Fruit fly (Drosophila melanogaster) whole organism, prepupa: ENCODE data around the gene Usp10.

Experiments
- Blimp-1 ChIP-seq: fragments of 200-800 bp; sonication (Bioruptor generic); optimal IDR thresholded peaks from 3 replicates; lab custom pipeline; 2017; ENCODE audit warnings: missing biosample characterization, missing genetic modification characterization, mild to moderate bottlenecking, moderate library complexity, missing genetic modification reagents
- CG10631 ChIP-seq: fragments of 200-800 bp; sonication (Bioruptor generic); optimal IDR thresholded peaks from 2 replicates; lab custom pipeline; 2016; ENCODE audit warnings: missing biosample characterization, missing genetic modification characterization
- CG10669 ChIP-seq: fragments of 200-800 bp; sonication (Bioruptor generic); optimal IDR thresholded peaks from 3 replicates; lab custom pipeline; 2018; ENCODE audit warnings: missing biosample characterization, mild to moderate bottlenecking, missing genetic modification characterization, moderate library complexity
- CG11294 ChIP-seq: fragments of 200-800 bp; sonication (Bioruptor generic); IDR thresholded peaks from 2 replicates; pipeline ENCODE4 v1.3.6; 2022; ENCODE audit warnings: missing biosample characterization, missing genetic modification characterization
- CG15336 ChIP-seq: fragments of 200-800 bp; sonication (Bioruptor generic); IDR thresholded peaks from 2 replicates; pipeline ENCODE4 v1.3.6; 2022; ENCODE audit warnings: missing biosample characterization, missing genetic modification characterization
- CG1621 ChIP-seq: fragments of 200-800 bp; sonication (Bioruptor generic); optimal IDR thresholded peaks from 3 replicates; lab custom pipeline; 2018; ENCODE audit warnings: missing biosample characterization, mild to moderate bottlenecking, missing genetic modification characterization
- CG16779 ChIP-seq: fragments of 200-800 bp; sonication (Bioruptor generic); optimal IDR thresholded peaks from 3 replicates; lab custom pipeline; 2017; ENCODE audit warnings: missing biosample characterization, mild to moderate bottlenecking, missing genetic modification characterization
- CG3032 ChIP-seq: fragments of 200-800 bp; optimal IDR thresholded peaks from 2 replicates; lab custom pipeline; 2019; ENCODE audit warnings: missing biosample characterization, mild to moderate bottlenecking, missing genetic modification characterization, moderate library complexity
- CG31627 ChIP-seq: fragments of 200-800 bp; sonication (Bioruptor generic); optimal IDR thresholded peaks from 3 replicates; lab custom pipeline; 2016; ENCODE audit warnings: missing biosample characterization, missing genetic modification characterization
- CG32006 ChIP-seq: fragments of 200-800 bp; sonication (Bioruptor generic); optimal IDR thresholded peaks from 3 replicates; lab custom pipeline; 2017; ENCODE audit warnings: missing biosample characterization, mild to moderate bottlenecking, missing genetic modification characterization
- CG3919 ChIP-seq: fragments of 200-800 bp; sonication (Bioruptor generic); optimal IDR thresholded peaks from 3 replicates; lab custom pipeline; 2016; ENCODE audit warnings: missing biosample characterization, missing genetic modification characterization
- CG4318 ChIP-seq: fragments of 200-800 bp; sonication (Bioruptor generic); optimal IDR thresholded peaks from 3 replicates; lab custom pipeline; 2017; ENCODE audit warnings: missing biosample characterization, mild to moderate bottlenecking, missing genetic modification characterization
- CG6163 ChIP-seq: fragments of 200-800 bp; sonication (Bioruptor generic); IDR thresholded peaks from 3 replicates; pipeline ENCODE4 v1.3.6; 2022; ENCODE audit warnings: missing biosample characterization, missing genetic modification characterization
- CG6792 ChIP-seq: fragments of 200-800 bp; sonication (Bioruptor generic); optimal IDR thresholded peaks from 3 replicates; lab custom pipeline; 2016; ENCODE audit warnings: missing biosample characterization, missing genetic modification characterization
- CG6808 ChIP-seq: fragments of 200-800 bp; sonication (Bioruptor generic); optimal IDR thresholded peaks from 3 replicates; lab custom pipeline; 2017; ENCODE audit warnings: missing biosample characterization, missing genetic modification characterization, mild to moderate bottlenecking, moderate library complexity, missing genetic modification reagents
- CG6854 ChIP-seq: fragments of 200-800 bp; sonication (Bioruptor generic); optimal IDR thresholded peaks from 2 replicates; lab custom pipeline; 2017; ENCODE audit warnings: missing biosample characterization, mild to moderate bottlenecking, missing genetic modification characterization
- CG7368 ChIP-seq: fragments of 200-800 bp; sonication (Bioruptor generic); optimal IDR thresholded peaks from 3 replicates; lab custom pipeline; 2016; ENCODE audit warnings: missing biosample characterization, missing genetic modification characterization
- CG8319 ChIP-seq: fragments of 200-800 bp; sonication (Bioruptor generic); optimal IDR thresholded peaks from 3 replicates; lab custom pipeline; 2016; ENCODE audit warnings: missing biosample characterization, missing genetic modification characterization
- CG8632 ChIP-seq: fragments of 200-800 bp; sonication (Bioruptor generic); optimal IDR thresholded peaks from 3 replicates; lab custom pipeline; 2016; ENCODE audit warnings: missing biosample characterization, missing genetic modification characterization
- CG9139 ChIP-seq: fragments of 200-800 bp; sonication (Bioruptor generic); optimal IDR thresholded peaks from 3 replicates; lab custom pipeline; 2017; ENCODE audit warnings: missing biosample characterization, mild to moderate bottlenecking, missing genetic modification characterization
- Eip75B ChIP-seq: fragments of 200-800 bp; sonication (Bioruptor generic); optimal IDR thresholded peaks from 3 replicates; lab custom pipeline; 2016; ENCODE audit warnings: missing biosample characterization, missing genetic modification characterization
- Eip78C ChIP-seq: fragments of 200-800 bp; sonication (Bioruptor generic); peaks from one replicate; lab custom pipeline; 2016; ENCODE audit warnings: missing biosample characterization, missing genetic modification characterization
- Eip93F ChIP-seq: fragments of 200-800 bp; sonication (Bioruptor generic); optimal IDR thresholded peaks from 2 replicates; lab custom pipeline; 2016; ENCODE audit warnings: missing biosample characterization, mild to moderate bottlenecking, missing genetic modification characterization
- Ets96B ChIP-seq: fragments of 200-800 bp; optimal IDR thresholded peaks from 2 replicates; lab custom pipeline; 2019; ENCODE audit warnings: missing biosample characterization, mild to moderate bottlenecking, missing genetic modification characterization, moderate library complexity
- Gug ChIP-seq: fragments of 200-800 bp; sonication (Bioruptor generic); IDR thresholded peaks from 2 replicates; pipeline ENCODE4 v1.3.6; 2022; ENCODE audit warnings: missing biosample characterization, missing genetic modification characterization
- Hr39 ChIP-seq: fragments of 200-800 bp; sonication (Bioruptor generic); optimal IDR thresholded peaks from 2 replicates; lab custom pipeline; 2016; ENCODE audit warnings: missing biosample characterization, missing genetic modification characterization
- Hr4 ChIP-seq: fragments of 200-800 bp; sonication (Bioruptor generic); optimal IDR thresholded peaks from 3 replicates; lab custom pipeline; 2016; ENCODE audit warnings: missing biosample characterization, missing genetic modification characterization
- Lpt ChIP-seq: fragments of 200-800 bp; sonication (Bioruptor generic); optimal IDR thresholded peaks from 3 replicates; lab custom pipeline; 2016; ENCODE audit warnings: missing biosample characterization, missing genetic modification characterization
- OdsH ChIP-seq: fragments of 200-800 bp; sonication (Bioruptor generic); optimal IDR thresholded peaks from 3 replicates; lab custom pipeline; 2016; ENCODE audit warnings: missing biosample characterization, missing genetic modification characterization
- Smox ChIP-seq: fragments of 200-800 bp; sonication (Bioruptor generic); optimal IDR thresholded peaks from 3 replicates; lab custom pipeline; 2016; ENCODE audit warnings: missing biosample characterization, missing genetic modification characterization
- Sox102F ChIP-seq: fragments of 200-800 bp; sonication (Bioruptor generic); optimal IDR thresholded peaks from 2 replicates; lab custom pipeline; 2016; ENCODE audit warnings: missing biosample characterization, mild to moderate bottlenecking, missing genetic modification characterization
- Sox15 ChIP-seq: fragments of 200-800 bp; sonication (Bioruptor generic); optimal IDR thresholded peaks from 3 replicates; lab custom pipeline; 2016; ENCODE audit warnings: missing biosample characterization, missing genetic modification characterization
- achi ChIP-seq: fragments of 200-800 bp; sonication (Bioruptor generic); optimal IDR thresholded peaks from 3 replicates; lab custom pipeline; 2016; ENCODE audit warnings: missing biosample characterization, missing genetic modification characterization
- cyc ChIP-seq: fragments of 200-800 bp; sonication (Bioruptor generic); optimal IDR thresholded peaks from 3 replicates; lab custom pipeline; 2016; ENCODE audit warnings: missing biosample characterization, missing genetic modification characterization
- dac ChIP-seq: fragments of 200-800 bp; sonication (Bioruptor generic); optimal IDR thresholded peaks from 2 replicates; lab custom pipeline; 2017; ENCODE audit warnings: missing biosample characterization, mild to moderate bottlenecking, missing genetic modification characterization
- dsx ChIP-seq: fragments of 200-800 bp; optimal IDR thresholded peaks from 3 replicates; lab custom pipeline; 2019; ENCODE audit warnings: missing biosample characterization, mild to moderate bottlenecking, missing genetic modification characterization, moderate library complexity; ENCODE audit not compliant: poor library complexity, severe bottlenecking
- eg ChIP-seq: fragments of 200-800 bp; sonication (Bioruptor generic); IDR thresholded peaks from 3 replicates; pipeline ENCODE4 v1.3.6; 2022; ENCODE audit warnings: missing biosample characterization, missing genetic modification characterization
- esn ChIP-seq: fragments of 200-800 bp; sonication (Bioruptor generic); optimal IDR thresholded peaks from 2 replicates; lab custom pipeline; 2016; ENCODE audit warnings: missing biosample characterization, mild to moderate bottlenecking, missing genetic modification characterization, moderate library complexity
- fd85E ChIP-seq: fragments of 200-800 bp; sonication (Bioruptor generic); optimal IDR thresholded peaks from 3 replicates; lab custom pipeline; 2016; ENCODE audit warnings: missing biosample characterization, missing genetic modification characterization
- fkh ChIP-seq: fragments of 200-800 bp; sonication (Bioruptor generic); optimal IDR thresholded peaks from 3 replicates; lab custom pipeline; 2017; ENCODE audit warnings: missing biosample characterization, mild to moderate bottlenecking, missing genetic modification characterization, moderate library complexity
- lz ChIP-seq: fragments of 200-800 bp; sonication (Bioruptor generic); optimal IDR thresholded peaks from 3 replicates; lab custom pipeline; 2016; ENCODE audit warnings: missing biosample characterization, missing genetic modification characterization
- pdm3 ChIP-seq: fragments of 200-800 bp; sonication (Bioruptor generic); optimal IDR thresholded peaks from 3 replicates; lab custom pipeline; 2016; ENCODE audit warnings: missing biosample characterization, missing genetic modification characterization
- salr ChIP-seq, 2 experiments: fragments of 200-800 bp; sonication (Bioruptor generic); optimal IDR thresholded peaks; 3 replicates each; lab custom pipeline; 2016 to 2018; ENCODE audit warnings: missing biosample characterization in 2 of 2, missing genetic modification characterization in 2 of 2, mild to moderate bottlenecking in 1 of 2
- spab ChIP-seq: fragments of 200-800 bp; sonication (Bioruptor generic); optimal IDR thresholded peaks from 2 replicates; lab custom pipeline; 2017; ENCODE audit warnings: missing biosample characterization, mild to moderate bottlenecking, missing genetic modification characterization, missing genetic modification reagents
- ss ChIP-seq, 2 experiments: fragments of 200-800 bp; sonication (Bioruptor generic); optimal IDR thresholded peaks; 2 replicates in 1 of 2; 3 replicates in 1 of 2; lab custom pipeline; 2017 to 2018; ENCODE audit warnings: mild to moderate bottlenecking in 2 of 2, missing biosample characterization in 2 of 2, missing genetic modification characterization in 2 of 2, moderate library complexity in 1 of 2
- svp ChIP-seq: fragments of 200-800 bp; sonication (Bioruptor generic); peaks from one replicate; lab custom pipeline; 2016; ENCODE audit warnings: missing biosample characterization, missing genetic modification characterization
- vri ChIP-seq: fragments of 200-800 bp; sonication (Bioruptor generic); optimal IDR thresholded peaks from 3 replicates; lab custom pipeline; 2016; ENCODE audit warnings: missing biosample characterization, mild to moderate bottlenecking, missing genetic modification characterization

Usp10 gene

dm6 chr3L:822619-823018, 49.1 kb upstream of the Usp10 start (continued):
- TF ChIP-seq ss (GFP tag; optimal IDR thresholded peaks at IDR 0.05; lab: Kevin White, UChicago): peak; percentile 11 to 56
- TF ChIP-seq dsx: no peak
- no peak for TF ChIP-seq dac (GFP tag; lab: Kevin White, UChicago)
- TF ChIP-seq fd85E (GFP tag; lab: Kevin White, UChicago): peak; percentile 30
- peak; percentile 75 for TF ChIP-seq pdm3 (GFP tag; lab: Kevin White, UChicago)
- no peak for TF ChIP-seq CG11294 (GFP tag; lab: Robert Waterston, UW)
- TF ChIP-seq CG3919: peak; percentile 77
- TF ChIP-seq Blimp-1 (GFP tag; lab: Kevin White, UChicago): no peak
- peak; percentile 21 for TF ChIP-seq Lpt
- TF ChIP-seq CG6163 (GFP tag; lab: Robert Waterston, UW): peak; percentile 85
- peak; percentile 80 for TF ChIP-seq cyc
- peak; percentile 82 for TF ChIP-seq achi (GFP tag; lab: Kevin White, UChicago)
- TF ChIP-seq Sox15 (GFP tag; lab: Kevin White, UChicago): peak; percentile 53
- peak; percentile 57 for TF ChIP-seq CG32006 (GFP tag; lab: Kevin White, UChicago)
- peak; percentile 85 for TF ChIP-seq Hr39 (GFP tag; lab: Kevin White, UChicago)
- TF ChIP-seq Eip78C (GFP tag; lab: Kevin White, UChicago): peak; percentile 93
- peak; percentile 75 for TF ChIP-seq CG7368 (GFP tag; lab: Kevin White, UChicago)

DNA sequence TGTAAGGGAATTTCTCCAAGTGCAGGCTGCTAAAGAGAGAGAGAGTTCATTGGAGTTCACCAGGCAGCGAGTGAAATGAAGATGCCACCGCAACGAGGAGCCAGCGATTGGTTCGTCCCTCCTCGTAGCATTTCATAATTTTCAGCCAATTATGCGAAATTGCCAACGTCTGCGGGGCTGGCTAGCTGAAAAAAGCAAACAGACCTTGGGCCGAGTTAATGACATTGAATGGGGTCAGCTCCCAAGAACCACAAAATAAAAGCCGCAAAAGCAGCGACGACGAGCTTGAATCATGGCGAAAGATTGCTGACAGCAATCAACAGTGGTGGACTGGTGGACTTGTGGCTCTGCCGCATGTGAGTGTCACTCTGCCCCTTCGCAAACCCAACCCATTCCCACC, 48.1 kb upstream of the Usp10 start:
- TF ChIP-seq CG6854 (no peak), CG6163 (GFP tag; lab: Robert Waterston, UW) (0 out of 3 replicates have a peak, but pooled peaks have one; percentile 3), Eip78C (GFP tag; lab: Kevin White, UChicago) (peak; percentile 14), CG3919 (peak; percentile 15), CG6808 (GFP tag; lab: Kevin White, UChicago) (no peak), svp (GFP tag; lab: Kevin White, UChicago) (peak; percentile 35)

- TF ChIP-seq CG10631 (peak; percentile 65), salr (GFP tag; optimal IDR thresholded peaks at IDR 0.05; lab: Kevin White, UChicago) (peak; percentile 31 to 79), OdsH (GFP tag; lab: Kevin White, UChicago) (peak; percentile 82), CG8632 (peak; percentile 38), Smox (GFP tag; lab: Kevin White, UChicago) (no peak), ss (GFP tag; optimal IDR thresholded peaks at IDR 0.05; lab: Kevin White, UChicago) (peak in 1 of 2 experiments; percentile 53), spab (GFP tag; lab: Kevin White, UChicago) (peak; percentile 13), CG1621 (tag; lab: Kevin White, UChicago) (no peak), CG10669 (GFP tag; lab: Kevin White, UChicago) (peak; percentile 12), CG6792 (GFP tag; lab: Kevin White, UChicago) (peak; percentile 55), CG15336 (peak; percentile 89), CG6854 (peak; percentile 26), vri (peak; percentile 55), fd85E (GFP tag; lab: Kevin White, UChicago) (no peak), CG8319 (GFP tag; lab: Kevin White, UChicago) (peak; percentile 68), CG6163 (GFP tag; lab: Robert Waterston, UW) (peak; percentile 81), Gug (peak; percentile 75), CG3032 (tag; lab: Kevin White, UChicago) (peak; percentile 78), fkh (GFP tag; lab: Kevin White, UChicago) (no peak), CG31627 (GFP tag; lab: Kevin White, UChicago) (peak; percentile 74), Ets96B (tag; lab: Kevin White, UChicago) (peak; percentile 44), Sox102F (GFP tag; lab: Kevin White, UChicago) (peak; percentile 75), CG32006 (GFP tag; lab: Kevin White, UChicago) (peak; percentile 91), Eip75B (GFP tag; lab: Kevin White, UChicago) (peak; percentile 50), CG16779 (tag; lab: Kevin White, UChicago) (no peak), achi (GFP tag; lab: Kevin White, UChicago) (peak; percentile 59), CG9139 (no peak), esn (peak; percentile 79), Hr4 (GFP tag; lab: Kevin White, UChicago) (peak; percentile 93), dsx (peak; percentile 65), Eip93F (GFP tag; lab: Kevin White, UChicago) (no peak), Blimp-1 (GFP tag; lab: Kevin White, UChicago) (peak; percentile 35), eg (peak; percentile 76), dac (GFP tag; lab: Kevin White, UChicago) (peak; percentile 77), lz (GFP tag; lab: Kevin White, UChicago) (peak; percentile 41), CG4318 (GFP tag; lab: Kevin White, UChicago) (peak; percentile 77)
Observed at dm6 chr3L:824444-824843, 47.3 kb upstream of the Usp10 start.
